Worm (Caenorhabditis elegans) whole organism, L1 larva: ENCODE measurements around the gene shw-3.

ENCODE experiments used
- aly-2 ChIP-seq: fragments of 150-350 bp; optimal IDR thresholded peaks from 2 replicates; lab custom pipeline; 2014; ENCODE audit warnings: missing biosample characterization, missing genetic modification characterization
- ama-1 ChIP-seq: fragments of 150-350 bp; optimal IDR thresholded peaks from 2 replicates; lab custom pipeline; 2014
- egl-27 ChIP-seq, 2 experiments: fragments of 150-350 bp in 1 of 2; sonication (generic microtip); optimal IDR thresholded peaks; 3 replicates each; lab custom pipeline; 2017 to 2018; ENCODE audit warnings: missing biosample characterization in 2 of 2, missing genetic modification characterization in 2 of 2, missing genetic modification reagents in 2 of 2
- fkh-10 ChIP-seq: sonication (generic microtip); optimal IDR thresholded peaks from 2 replicates; lab custom pipeline; 2017; ENCODE audit warnings: missing biosample characterization, missing genetic modification reagents, missing genetic modification characterization
- isw-1 ChIP-seq: fragments of 200-800 bp; sonication (Bioruptor generic); IDR thresholded peaks from 2 replicates; pipeline ENCODE4 v1.3.6; 2022; ENCODE audit warnings: missing genetic modification characterization, missing compliant biosample characterization
- nhr-237 ChIP-seq: fragments of 150-350 bp; optimal IDR thresholded peaks from 2 replicates; lab custom pipeline; 2014; ENCODE audit warnings: missing biosample characterization, missing genetic modification characterization
- skn-1 ChIP-seq: fragments of 150-350 bp; optimal IDR thresholded peaks from 2 replicates; lab custom pipeline; 2014; ENCODE audit warnings: missing biosample characterization, missing genetic modification characterization
- sptf-1 ChIP-seq: fragments of 150-350 bp; optimal IDR thresholded peaks from 2 replicates; lab custom pipeline; 2014; ENCODE audit warnings: missing biosample characterization, missing genetic modification characterization
- ztf-11 ChIP-seq, 2 experiments: sonication (generic microtip); optimal IDR thresholded peaks; 2 replicates each; lab custom pipeline; 2016 to 2017; ENCODE audit warnings: missing genetic modification characterization in 2 of 2, missing biosample characterization in 1 of 2, missing compliant biosample characterization in 1 of 2

ce11 chrV:13034604-13035003 is 47.6 kb upstream of the shw-3 start, which contains the start of gene W07G4.7:
- TF ChIP-seq nhr-237 (tag; lab: Kevin White, UChicago) (no peak), isw-1 (no peak), ztf-11 (tag; optimal IDR thresholded peaks at IDR 0.05; lab: Kevin White, UChicago) (no peak), aly-2 (tag; lab: Kevin White, UChicago) (no peak), skn-1 (no peak), egl-27 (tag; optimal IDR thresholded peaks at IDR 0.05; lab: Kevin White, UChicago) (no peak), sptf-1 (no peak), ama-1 (lab: Kevin White, UChicago) (no peak), fkh-10 (GFP tag; lab: Kevin White, UChicago) (no peak)
